Worm (Caenorhabditis elegans) whole organism, L3 larva: ENCODE data around the gene srbc-38.

Source experiments
- ZK546.5 ChIP-seq: sonication (generic microtip); optimal IDR thresholded peaks from 2 replicates; lab custom pipeline; 2017; ENCODE audit warnings: missing biosample characterization, missing genetic modification characterization
- ceh-28 ChIP-seq: fragments of 150-350 bp; optimal IDR thresholded peaks from 2 replicates; lab custom pipeline; 2014; ENCODE audit warnings: missing biosample characterization, missing genetic modification reagents, missing genetic modification characterization
- lin-39 ChIP-seq: fragments of 150-350 bp; optimal IDR thresholded peaks from 2 replicates; lab custom pipeline; 2018; ENCODE audit warnings: missing biosample characterization, missing genetic modification reagents, missing genetic modification characterization
- nhr-12 ChIP-seq: fragments of 150-350 bp; optimal IDR thresholded peaks from 2 replicates; lab custom pipeline; 2014; ENCODE audit warnings: missing biosample characterization, missing genetic modification characterization
- nhr-25 ChIP-seq: sonication (generic microtip); optimal IDR thresholded peaks from 2 replicates; lab custom pipeline; 2017; ENCODE audit warnings: missing biosample characterization, missing genetic modification characterization
- unc-39 ChIP-seq: sonication (generic microtip); optimal IDR thresholded peaks from 4 replicates; lab custom pipeline; 2017; ENCODE audit warnings: missing biosample characterization, missing genetic modification characterization
- unc-62 ChIP-seq: fragments of 150-350 bp; sonication (generic microtip); optimal IDR thresholded peaks from 4 replicates; lab custom pipeline; 2014; ENCODE audit warnings: missing biosample characterization, missing genetic modification reagents, missing genetic modification characterization
- ztf-4 ChIP-seq: fragments of 150-350 bp; optimal IDR thresholded peaks from 2 replicates; lab custom pipeline; 2014; ENCODE audit warnings: missing biosample characterization, missing genetic modification characterization

- no peak for TF ChIP-seq ceh-28 (tag; lab: Kevin White, UChicago)
- no peak for TF ChIP-seq nhr-25 (tag; lab: Kevin White, UChicago)
- no peak for TF ChIP-seq nhr-12
- no peak for TF ChIP-seq ZK546.5
- no peak for TF ChIP-seq ztf-4 (tag; lab: Kevin White, UChicago)
- no peak for TF ChIP-seq unc-39 (tag; lab: Kevin White, UChicago)
- no peak for TF ChIP-seq unc-62 (GFP tag; lab: Kevin White, UChicago)
- no peak for TF ChIP-seq lin-39
Observed at ce11 chrV:683858-684257, 23.2 kb upstream of the srbc-38 start, which contains the start of gene F31F4.1.
